Worm (Caenorhabditis elegans) whole organism, L4 larva: ENCODE measurements around the gene gst-31.

ENCODE experiments used
- dmd-8 ChIP-seq: fragments of 200-800 bp; sonication (Bioruptor generic); IDR thresholded peaks from 2 replicates; pipeline ENCODE4 v1.3.6; 2022; ENCODE audit warnings: missing genetic modification characterization, missing compliant biosample characterization
- egl-27 ChIP-seq: sonication (generic microtip); optimal IDR thresholded peaks from 3 replicates; lab custom pipeline; 2017; ENCODE audit warnings: missing biosample characterization, missing genetic modification reagents, missing genetic modification characterization
- lsy-2 ChIP-seq, 2 experiments: fragments of 150-350 bp in 1 of 2; sonication (generic microtip) in 1 of 2; optimal IDR thresholded peaks; 2 replicates each; lab custom pipeline; 2014 to 2017; ENCODE audit warnings: missing biosample characterization in 2 of 2, missing genetic modification characterization in 2 of 2
- nhr-11 ChIP-seq: fragments of 150-350 bp; optimal IDR thresholded peaks from 2 replicates; lab custom pipeline; 2014; ENCODE audit warnings: missing biosample characterization, missing genetic modification characterization
- snpc-4 ChIP-seq: fragments of 150-350 bp; optimal IDR thresholded peaks from 2 replicates; lab custom pipeline; 2014; ENCODE audit warnings: missing biosample characterization, missing genetic modification characterization
- unc-130 ChIP-seq: sonication (generic microtip); optimal IDR thresholded peaks from 2 replicates; lab custom pipeline; 2016; ENCODE audit warnings: missing genetic modification reagents, missing genetic modification characterization, missing compliant biosample characterization
- unc-39 ChIP-seq: sonication (generic microtip); optimal IDR thresholded peaks from 2 replicates; lab custom pipeline; 2017; ENCODE audit warnings: missing biosample characterization, missing genetic modification characterization
- unc-62 ChIP-seq, 3 experiments: fragments of 150-350 bp in 1 of 3; sonication (generic microtip); optimal IDR thresholded peaks in 2 of 3; peaks in 1 of 3; 1 replicate in 1 of 3; 2 replicates in 2 of 3; lab custom pipeline; 2014 to 2017; ENCODE audit warnings: missing biosample characterization in 3 of 3, missing genetic modification characterization in 3 of 3, missing genetic modification reagents in 3 of 3, missing genotype in 1 of 3
- ztf-11 ChIP-seq: fragments of 150-350 bp; optimal IDR thresholded peaks from 2 replicates; lab custom pipeline; 2014; ENCODE audit warnings: missing biosample characterization, missing genetic modification characterization

- no peak for TF ChIP-seq egl-27 (tag; lab: Kevin White, UChicago)
- TF ChIP-seq unc-39 (tag; lab: Kevin White, UChicago) = no peak
- no peak for TF ChIP-seq dmd-8 (GFP tag; lab: Robert Waterston, UW)
- no peak for TF ChIP-seq unc-62 (GFP tag; optimal IDR thresholded peaks at IDR 0.05 in 1 of 2; lab: Kevin White, UChicago)
- TF ChIP-seq unc-62 (tag; optimal IDR thresholded peaks at IDR 0.05; lab: Kevin White, UChicago) = no peak
- no peak for TF ChIP-seq lsy-2 (tag; optimal IDR thresholded peaks at IDR 0.05; lab: Kevin White, UChicago)
- no peak for TF ChIP-seq ztf-11
- TF ChIP-seq unc-130 = no peak
- no peak for TF ChIP-seq nhr-11
- TF ChIP-seq snpc-4 (tag; lab: Kevin White, UChicago) = no peak
Observed at ce11 chrII:15185289-15185688, 10.5 kb upstream of the gst-31 start, which contains the start of gene gst-35.
